Worm (Caenorhabditis elegans): ENCODE measurements around the gene K08E3.2.

Gene K08E3.2

DNA sequence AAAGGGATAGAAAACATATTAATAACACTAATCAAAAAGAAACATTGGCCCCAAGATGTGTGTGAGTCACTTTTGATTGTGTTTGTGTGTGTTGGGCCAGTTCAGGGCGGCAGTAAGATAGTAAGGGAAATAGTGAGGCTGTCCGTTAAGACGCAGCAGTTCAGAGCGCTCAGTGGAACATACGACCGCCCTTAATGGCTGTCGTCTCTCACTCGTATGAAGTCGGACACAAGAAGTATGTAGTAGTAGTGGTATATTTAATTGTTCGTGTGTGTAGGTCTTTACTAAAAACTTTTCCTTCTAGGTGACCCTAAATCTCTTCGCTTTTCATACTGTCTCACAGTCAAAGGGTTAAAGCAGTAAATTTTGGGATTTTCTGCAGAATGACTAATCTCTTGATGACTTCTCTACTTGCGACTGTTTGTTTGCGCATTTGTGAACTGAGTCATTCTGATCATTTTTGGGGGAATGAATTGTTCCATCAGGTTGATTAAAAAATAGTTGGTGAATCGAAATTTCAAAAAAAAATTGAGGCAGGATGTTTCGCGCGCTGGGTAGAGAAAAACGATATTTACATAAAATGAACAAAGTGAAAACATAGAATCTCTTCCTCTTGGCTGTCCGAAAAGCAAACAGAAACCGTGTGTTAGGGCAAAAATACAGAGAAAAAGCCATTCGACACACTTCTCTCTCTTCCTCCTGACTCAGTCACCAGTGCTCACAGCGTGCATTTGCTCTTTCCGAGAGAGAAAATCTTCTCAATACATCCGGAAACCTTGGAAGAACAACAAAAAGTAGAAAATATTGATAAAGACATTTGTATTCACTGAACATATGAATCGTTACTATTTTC lies 15.0 kb upstream of the K08E3.2 start (continued):
- TF ChIP-seq pha-4 (GFP tag; IDR thresholded peaks at IDR 0.05) (no peak), pha-4 (tag; optimal IDR thresholded peaks at IDR 0.05) (no peak), ZK546.5 (tag; optimal IDR thresholded peaks at IDR 0.05) (no peak), nhr-28 (tag; optimal IDR thresholded peaks at IDR 0.05) (peak; percentile 96), lin-29 (GFP tag; IDR thresholded peaks at IDR 0.05) (no peak), Y105C5A.15 (GFP tag; IDR thresholded peaks at IDR 0.05) (peak; percentile 67; the same call in 1 of the 2 replicates), attf-4 (tag; optimal IDR thresholded peaks at IDR 0.05) (no peak)

- TF ChIP-seq nhr-28 (tag; optimal IDR thresholded peaks at IDR 0.05) (peak; percentile 70), daf-8 (GFP tag; IDR thresholded peaks at IDR 0.05) (no peak), snpc-4 (tag; optimal IDR thresholded peaks at IDR 0.05) (no peak), T26A8.4 (GFP tag; IDR thresholded peaks at IDR 0.05) (no peak), pqm-1 (tag; optimal IDR thresholded peaks at IDR 0.05) (peak; percentile 77), aha-1 (tag) (peak; percentile 91), mep-1 (tag; optimal IDR thresholded peaks at IDR 0.05) (peak; percentile 37), dve-1 (tag; optimal IDR thresholded peaks at IDR 0.05; ENCODE audit: insufficient read depth) (peak; percentile 61), php-3 (GFP tag; IDR thresholded peaks at IDR 0.05) (0 out of 2 replicates have a peak, but pooled peaks have one; percentile 50), nhr-77 (tag; optimal IDR thresholded peaks at IDR 0.05) (peak; percentile 8), daf-16 (GFP tag; optimal IDR thresholded peaks at IDR 0.05) (no peak), daf-16 (tag; optimal IDR thresholded peaks at IDR 0.05) (peak; percentile 45), hlh-11 (tag; optimal IDR thresholded peaks at IDR 0.05) (peak; percentile 56), ceh-44 (GFP tag; IDR thresholded peaks at IDR 0.05) (no peak), hlh-30 (tag; optimal IDR thresholded peaks at IDR 0.05; ENCODE audit: insufficient read depth) (peak; percentile 58), lsy-2 (tag; optimal IDR thresholded peaks at IDR 0.05) (peak in 1 of 2 experiments; percentile 37), ZK337.2 (GFP tag; IDR thresholded peaks at IDR 0.05) (no peak)
Measured at ce11 chrIII:13762046-13762445, 13.6 kb upstream of the K08E3.2 start, which contains the start of gene dbn-1. TSS of gene dbn-1 (minus strand) at chrIII:13762069.

ce11 chrIII:13761022-13761421 lies 12.5 kb upstream of the K08E3.2 start:
- 0 out of 2 replicates have a peak, but pooled peaks have one; percentile 17 for TF ChIP-seq zfp-3 (GFP tag; conservative IDR thresholded peaks at IDR 0.05)
- peak; percentile 77 for TF ChIP-seq set-16 (GFP tag; IDR thresholded peaks at IDR 0.05)
- TF ChIP-seq D1046.2 (GFP tag; IDR thresholded peaks at IDR 0.05), result 0 out of 2 replicates have a peak, but pooled peaks have one; percentile 28
- no peak for TF ChIP-seq dve-1 (tag; optimal IDR thresholded peaks at IDR 0.05; ENCODE audit: insufficient read depth)
- peak; percentile 77 for TF ChIP-seq aha-1 (tag)
- no peak for TF ChIP-seq jun-1 (tag; optimal IDR thresholded peaks at IDR 0.05)

DNA sequence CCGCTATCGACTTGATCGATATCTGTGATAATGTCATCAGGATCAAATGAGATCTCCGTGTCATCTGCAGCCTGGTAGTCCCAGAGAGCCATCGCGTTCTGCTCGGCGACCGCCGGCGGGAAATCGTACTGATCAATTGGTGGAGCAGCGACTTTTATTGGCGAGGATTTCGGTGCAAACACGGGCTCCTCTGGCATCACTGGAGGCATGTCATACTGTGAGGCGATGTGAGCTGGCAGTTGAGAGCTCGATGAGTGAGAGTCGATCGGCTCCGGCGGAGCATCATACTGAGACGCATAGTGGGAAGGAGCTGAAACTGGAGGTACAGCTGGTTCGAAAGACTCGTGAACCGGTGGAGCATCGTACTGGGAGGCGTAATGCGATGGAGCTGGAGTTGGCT lies 11.2 kb upstream of the K08E3.2 start:
- peak; percentile 69 for TF ChIP-seq set-16 (GFP tag; IDR thresholded peaks at IDR 0.05)
- TF ChIP-seq mxl-2 (GFP tag; conservative IDR thresholded peaks at IDR 0.05), result no peak
- peak; percentile 64 for TF ChIP-seq aha-1 (tag)

DNA sequence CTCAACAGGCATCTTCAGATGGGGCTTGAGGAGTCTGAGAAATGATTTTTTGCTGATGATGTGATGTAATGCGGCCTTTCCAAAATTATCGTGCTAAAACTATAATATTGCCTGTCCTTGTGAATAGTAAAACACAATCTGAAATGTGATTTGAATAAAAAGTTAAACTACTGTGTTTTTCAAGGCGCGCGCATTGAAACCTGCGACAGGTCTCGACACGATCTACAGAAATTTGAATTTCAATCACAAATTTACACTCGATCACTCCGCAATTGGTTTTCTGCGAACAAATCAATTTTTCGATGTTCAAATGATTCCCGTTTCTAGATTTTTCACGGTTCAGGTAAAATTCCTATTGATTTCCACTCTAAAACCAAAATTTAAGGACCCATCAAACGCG lies 7.2 kb upstream of the K08E3.2 start, which contains the start of gene toca-2:
Gene toca-2 (plus strand): TSS at position 208 of the 400 bp plus-strand sequence.
- TF ChIP-seq D1046.2 (GFP tag; IDR thresholded peaks at IDR 0.05) (no peak), mxl-3 (GFP tag; optimal IDR thresholded peaks at IDR 0.05) (no peak), zip-11 (GFP tag; IDR thresholded peaks at IDR 0.05) (no peak), snpc-4 (tag; optimal IDR thresholded peaks at IDR 0.05) (no peak), ctbp-1 (GFP tag; IDR thresholded peaks at IDR 0.05) (no peak), aha-1 (tag) (peak; percentile 44)
